Worm (Caenorhabditis elegans) whole organism, L1 larva: Measurements from ENCODE around the gene dnpp-1.

Experiments
- ceh-63 ChIP-seq: fragments of 200-800 bp; sonication (Bioruptor generic); optimal IDR thresholded peaks from 2 replicates; lab custom pipeline; 2018; ENCODE audit warnings: mild to moderate bottlenecking, missing genetic modification characterization, missing compliant biosample characterization
- ceh-82 ChIP-seq, 3 experiments: fragments of 150-350 bp in 1 of 3; sonication (generic microtip) in 2 of 3; optimal IDR thresholded peaks; 2 replicates each; lab custom pipeline; 2014 to 2017; ENCODE audit warnings: missing biosample characterization in 3 of 3, missing genetic modification characterization in 3 of 3
- ceh-90 ChIP-seq: sonication (generic microtip); optimal IDR thresholded peaks from 2 replicates; lab custom pipeline; 2016; ENCODE audit warnings: missing genetic modification characterization, missing compliant biosample characterization
- elt-2 ChIP-seq: sonication (generic microtip); optimal IDR thresholded peaks from 2 replicates; lab custom pipeline; 2016; ENCODE audit warnings: missing genetic modification characterization, mild to moderate bottlenecking, inconsistent platforms, missing compliant biosample characterization, missing genetic modification reagents
- fkh-4 ChIP-seq: sonication (generic microtip); optimal IDR thresholded peaks from 2 replicates; lab custom pipeline; 2016; ENCODE audit warnings: missing compliant biosample characterization, missing genetic modification characterization, borderline replicate concordance
- hpl-2 ChIP-seq: fragments of 150-350 bp; optimal IDR thresholded peaks from 2 replicates; lab custom pipeline; 2014; ENCODE audit warnings: missing biosample characterization, missing genetic modification reagents, missing genetic modification characterization
- lin-39 ChIP-seq: fragments of 150-350 bp; optimal IDR thresholded peaks from 2 replicates; lab custom pipeline; 2014; ENCODE audit warnings: missing biosample characterization, missing genetic modification reagents, missing genetic modification characterization
- nhr-28 ChIP-seq: fragments of 150-350 bp; optimal IDR thresholded peaks from 2 replicates; lab custom pipeline; 2014; ENCODE audit warnings: missing biosample characterization, missing genetic modification characterization
- nhr-76 ChIP-seq: sonication (generic microtip); optimal IDR thresholded peaks from 2 replicates; lab custom pipeline; 2017; ENCODE audit warnings: missing biosample characterization, missing genetic modification characterization
- nhr-90 ChIP-seq: sonication (generic microtip); optimal IDR thresholded peaks from 2 replicates; lab custom pipeline; 2016; ENCODE audit warnings: mild to moderate bottlenecking, missing genetic modification characterization, missing compliant biosample characterization; ENCODE audit not compliant: poor library complexity
- snpc-4 ChIP-seq: fragments of 150-350 bp; optimal IDR thresholded peaks from 2 replicates; lab custom pipeline; 2014; ENCODE audit warnings: missing biosample characterization, missing genetic modification characterization
- unc-130 ChIP-seq: fragments of 150-350 bp; optimal IDR thresholded peaks from 2 replicates; lab custom pipeline; 2017; ENCODE audit warnings: missing biosample characterization, missing genetic modification characterization, inconsistent platforms
- ztf-11 ChIP-seq, 2 experiments: sonication (generic microtip); optimal IDR thresholded peaks; 2 replicates each; lab custom pipeline; 2016 to 2017; ENCODE audit warnings: missing genetic modification characterization in 2 of 2, missing biosample characterization in 1 of 2, missing compliant biosample characterization in 1 of 2

- TF ChIP-seq ztf-11 (tag; optimal IDR thresholded peaks at IDR 0.05; lab: Kevin White, UChicago) (no peak), elt-2 (tag; lab: Kevin White, UChicago) (peak; percentile 67), nhr-28 (tag; lab: Kevin White, UChicago) (no peak), nhr-90 (peak; percentile 45), lin-39 (tag; lab: Kevin White, UChicago) (no peak), fkh-4 (tag; lab: Kevin White, UChicago) (no peak), unc-130 (tag; lab: Kevin White, UChicago) (peak; percentile 39), ceh-90 (no peak), ceh-82 (tag; optimal IDR thresholded peaks at IDR 0.05; lab: Kevin White, UChicago) (no peak), nhr-76 (no peak), snpc-4 (tag; lab: Kevin White, UChicago) (no peak), ceh-63 (GFP tag; lab: Kevin White, UChicago) (no peak), hpl-2 (GFP tag; lab: Kevin White, UChicago) (no peak)
Measured at ce11 chrIII:5835163-5835871, 28.3 kb downstream of the dnpp-1 start.
